Fruit fly (Drosophila melanogaster) whole organism: ENCODE measurements around the gene CG7739.

Experiments
- CG8478 ChIP-seq: fragments of >200 bp; optimal IDR thresholded peaks from 2 replicates; lab custom pipeline; 2018; ENCODE audit warnings: inconsistent platforms
- EcR ChIP-seq, 2 experiments: fragments of >200 bp; optimal IDR thresholded peaks; 2 replicates each; lab custom pipeline; 2017; ENCODE audit warnings: missing biosample characterization in 2 of 2, missing genetic modification characterization in 2 of 2, missing genetic modification reagents in 2 of 2
- pan ChIP-seq: fragments of >200 bp; optimal IDR thresholded peaks from 2 replicates; lab custom pipeline; 2017
- psq ChIP-seq: fragments of >200 bp; optimal IDR thresholded peaks from 2 replicates; lab custom pipeline; 2017
- usp ChIP-seq: fragments of >200 bp; optimal IDR thresholded peaks from 2 replicates; lab custom pipeline; 2017; ENCODE audit warnings: missing biosample characterization, missing genetic modification characterization, mixed read lengths

DNA sequence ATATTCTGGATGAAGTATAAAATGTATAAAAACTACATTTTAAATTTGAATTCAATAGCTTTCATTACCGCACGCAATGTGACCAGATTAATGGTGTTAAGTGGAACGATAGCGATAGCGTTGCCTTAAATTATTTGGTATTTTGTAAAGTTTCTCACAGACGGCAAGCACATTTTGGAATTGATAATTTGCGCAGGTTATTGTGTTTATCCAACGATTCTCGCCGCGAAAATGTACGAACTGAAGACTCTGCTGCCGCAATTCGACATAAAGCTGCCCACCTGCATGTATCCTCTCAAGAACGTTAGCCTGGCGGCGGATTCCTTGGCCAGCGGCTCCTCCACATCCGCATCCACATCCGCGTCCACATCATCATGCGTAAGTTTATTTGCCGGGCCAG lies 20.6 kb upstream of the CG7739 start, which contains the start of gene AIMP2:
- no peak for TF ChIP-seq psq (lab: Kevin White, UChicago)
- no peak for TF ChIP-seq EcR (GFP tag; optimal IDR thresholded peaks at IDR 0.05; lab: Kevin White, UChicago)
- no peak for TF ChIP-seq CG8478 (lab: Kevin White, UChicago)
- TF ChIP-seq usp (GFP tag; lab: Kevin White, UChicago), result no peak
- TF ChIP-seq pan, result no peak
